Worm (Caenorhabditis elegans) whole organism, young adult: ENCODE measurements around the gene srw-71.
A peak's percentile ranks its signal among the peaks of the same experiment; 100 is the strongest.

Experiments
- B0019.2 ChIP-seq: fragments of 200-800 bp; sonication (Bioruptor generic); conservative IDR thresholded peaks from 2 replicates; pipeline ENCODE4 v1.3.6; 2022; ENCODE audit warnings: missing genetic modification reagents, missing genetic modification characterization, missing compliant biosample characterization
- C17E4.6 ChIP-seq: fragments of 200-800 bp; sonication (Bioruptor generic); IDR thresholded peaks from 2 replicates; pipeline ENCODE4 v1.3.6; 2022; ENCODE audit warnings: missing genetic modification reagents, missing genetic modification characterization, missing compliant biosample characterization
- D2030.7 ChIP-seq: fragments of 200-800 bp; sonication (Bioruptor generic); IDR thresholded peaks from 2 replicates; pipeline ENCODE4 v1.3.6; 2022; ENCODE audit warnings: missing genetic modification reagents, missing genetic modification characterization, missing compliant biosample characterization
- F10E7.11 ChIP-seq: sonication (generic microtip); optimal IDR thresholded peaks from 2 replicates; lab custom pipeline; 2017; ENCODE audit warnings: mild to moderate bottlenecking, missing genetic modification characterization, moderate library complexity, missing compliant biosample characterization
- F33H1.4 ChIP-seq: fragments of 200-800 bp; sonication (Bioruptor generic); IDR thresholded peaks from 2 replicates; pipeline ENCODE4 v1.3.6; 2022; ENCODE audit warnings: missing genetic modification reagents, missing genetic modification characterization, missing compliant biosample characterization
- F37B4.10 ChIP-seq: fragments of 200-800 bp; sonication (Bioruptor generic); IDR thresholded peaks from 2 replicates; pipeline ENCODE4 v1.3.6; 2022; ENCODE audit warnings: missing genetic modification characterization, missing compliant biosample characterization
- F39B2.1 ChIP-seq: fragments of 200-800 bp; sonication (Bioruptor generic); IDR thresholded peaks from 2 replicates; pipeline ENCODE4 v1.3.6; 2022; ENCODE audit warnings: missing genetic modification reagents, missing genetic modification characterization, missing compliant biosample characterization
- F49E8.2 ChIP-seq: sonication (generic microtip); optimal IDR thresholded peaks from 3 replicates; lab custom pipeline; 2017; ENCODE audit warnings: missing genetic modification characterization, mild to moderate bottlenecking, missing compliant biosample characterization, antibody characterized with exemption, moderate library complexity; ENCODE audit not compliant: insufficient read depth
- F52B5.7 ChIP-seq: sonication (generic microtip); optimal IDR thresholded peaks from 2 replicates; lab custom pipeline; 2016; ENCODE audit warnings: mild to moderate bottlenecking, missing genetic modification characterization, missing compliant biosample characterization
- F57A8.1 ChIP-seq: fragments of 200-800 bp; sonication (Bioruptor generic); optimal IDR thresholded peaks from 2 replicates; lab custom pipeline; 2018; ENCODE audit warnings: mild to moderate bottlenecking, missing genetic modification characterization, moderate library complexity, missing compliant biosample characterization
- K12H6.12 ChIP-seq: fragments of 200-800 bp; sonication (Bioruptor generic); optimal IDR thresholded peaks from 2 replicates; lab custom pipeline; 2018; ENCODE audit warnings: mild to moderate bottlenecking, missing genetic modification characterization, missing compliant biosample characterization
- Y53G8AR.9 ChIP-seq: fragments of 200-800 bp; sonication (Bioruptor generic); conservative IDR thresholded peaks from 2 replicates; pipeline ENCODE4 v1.3.6; 2022; ENCODE audit warnings: missing genetic modification reagents, missing genetic modification characterization, missing compliant biosample characterization
- ZK185.1 ChIP-seq: sonication (generic microtip); optimal IDR thresholded peaks from 2 replicates; lab custom pipeline; 2016; ENCODE audit warnings: mild to moderate bottlenecking, missing genetic modification characterization, missing compliant biosample characterization; ENCODE audit not compliant: poor library complexity, severe bottlenecking
- ama-1 ChIP-seq, 3 experiments: fragments of 150-350 bp in 1 of 3; sonication (generic microtip) in 2 of 3; optimal IDR thresholded peaks; 2 replicates each; lab custom pipeline; 2014 to 2018; ENCODE audit warnings: missing biosample characterization in 2 of 3, missing genetic modification characterization in 2 of 3, missing genetic modification reagents in 2 of 3
- aptf-2 ChIP-seq: fragments of 200-800 bp; sonication (Bioruptor generic); conservative IDR thresholded peaks from 2 replicates; pipeline ENCODE4 v1.3.6; 2022; ENCODE audit warnings: missing genetic modification reagents, missing genetic modification characterization, missing compliant biosample characterization
- athp-1 ChIP-seq: sonication (generic microtip); optimal IDR thresholded peaks from 2 replicates; lab custom pipeline; 2017; ENCODE audit warnings: mild to moderate bottlenecking, missing genetic modification characterization, missing compliant biosample characterization
- attf-3 ChIP-seq: fragments of 200-800 bp; sonication (Bioruptor generic); conservative IDR thresholded peaks from 2 replicates; pipeline ENCODE4 v1.3.6; 2022; ENCODE audit warnings: missing genetic modification reagents, missing genetic modification characterization, missing compliant biosample characterization
- attf-5 ChIP-seq: fragments of 200-800 bp; sonication (Bioruptor generic); optimal IDR thresholded peaks from 2 replicates; lab custom pipeline; 2018; ENCODE audit warnings: mild to moderate bottlenecking, missing genetic modification characterization, missing compliant biosample characterization
- attf-6 ChIP-seq: fragments of 200-800 bp; sonication (Bioruptor generic); IDR thresholded peaks from 2 replicates; pipeline ENCODE4 v1.3.6; 2022; ENCODE audit warnings: missing genetic modification reagents, missing genetic modification characterization, missing compliant biosample characterization
- bed-1 ChIP-seq: fragments of 200-800 bp; sonication (Bioruptor generic); IDR thresholded peaks from 2 replicates; pipeline ENCODE4 v1.3.6; 2022; ENCODE audit warnings: missing genetic modification reagents, missing genetic modification characterization, missing compliant biosample characterization
- ccch-3 ChIP-seq: fragments of 200-800 bp; sonication (Bioruptor generic); optimal IDR thresholded peaks from 2 replicates; lab custom pipeline; 2018; ENCODE audit warnings: mild to moderate bottlenecking, missing genetic modification characterization, missing compliant biosample characterization
- cebp-1 ChIP-seq, 2 experiments: fragments of 200-800 bp in 1 of 2; sonication (Bioruptor generic) in 1 of 2; sonication (generic microtip) in 1 of 2; IDR thresholded peaks in 1 of 2; optimal IDR thresholded peaks in 1 of 2; 2 replicates each; pipeline versions ENCODE4 v1.3.6 to Lab custom; 2017 to 2022; ENCODE audit warnings: missing compliant biosample characterization in 2 of 2, missing genetic modification characterization in 2 of 2, mild to moderate bottlenecking in 1 of 2, missing genetic modification reagents in 1 of 2, moderate library complexity in 1 of 2
- ceh-40 ChIP-seq: fragments of 200-800 bp; sonication (Bioruptor generic); IDR thresholded peaks from 2 replicates; pipeline ENCODE4 v1.3.6; 2022; ENCODE audit warnings: missing genetic modification characterization, missing compliant biosample characterization
- ceh-58 ChIP-seq: fragments of 200-800 bp; sonication (Bioruptor generic); IDR thresholded peaks from 2 replicates; pipeline ENCODE4 v1.3.6; 2022; ENCODE audit warnings: missing genetic modification characterization, missing compliant biosample characterization
- ceh-91 ChIP-seq: fragments of 200-800 bp; sonication (Bioruptor generic); IDR thresholded peaks from 2 replicates; pipeline ENCODE4 v1.3.6; 2022; ENCODE audit warnings: missing genetic modification reagents, missing genetic modification characterization, missing compliant biosample characterization
- chd-7 ChIP-seq: sonication (generic microtip); optimal IDR thresholded peaks from 2 replicates; lab custom pipeline; 2016; ENCODE audit warnings: mild to moderate bottlenecking, missing genetic modification characterization, moderate library complexity, missing compliant biosample characterization
- die-1 ChIP-seq: sonication (generic microtip); optimal IDR thresholded peaks from 2 replicates; lab custom pipeline; 2016; ENCODE audit warnings: missing genotype, mild to moderate bottlenecking, missing genetic modification characterization, missing compliant biosample characterization
- dpl-1 ChIP-seq: fragments of 150-350 bp; optimal IDR thresholded peaks from 2 replicates; lab custom pipeline; 2014; ENCODE audit warnings: missing biosample characterization, missing genetic modification reagents, missing genetic modification characterization
- egrh-3 ChIP-seq: fragments of 200-800 bp; sonication (Bioruptor generic); IDR thresholded peaks from 2 replicates; pipeline ENCODE4 v1.3.6; 2022; ENCODE audit warnings: missing genetic modification reagents, missing genetic modification characterization, missing compliant biosample characterization
- hmg-20 ChIP-seq: fragments of 200-800 bp; sonication (Bioruptor generic); IDR thresholded peaks from 2 replicates; pipeline ENCODE4 v1.3.6; 2022; ENCODE audit warnings: missing genetic modification reagents, missing genetic modification characterization, missing compliant biosample characterization
- hsf-1 ChIP-seq: fragments of 200-800 bp; sonication (Bioruptor generic); IDR thresholded peaks from 2 replicates; pipeline ENCODE4 v1.3.6; 2022; ENCODE audit warnings: missing genetic modification reagents, missing genetic modification characterization, missing compliant biosample characterization
- lir-1 ChIP-seq: fragments of 200-800 bp; sonication (Bioruptor generic); conservative IDR thresholded peaks from 2 replicates; pipeline ENCODE4 v1.3.6; 2022; ENCODE audit warnings: missing genetic modification reagents, missing genetic modification characterization, missing compliant biosample characterization
- lsl-1 ChIP-seq: fragments of 200-800 bp; sonication (Bioruptor generic); optimal IDR thresholded peaks from 2 replicates; lab custom pipeline; 2018; ENCODE audit warnings: mild to moderate bottlenecking, missing genetic modification characterization, moderate library complexity, missing compliant biosample characterization
- madf-10 ChIP-seq: sonication (generic microtip); optimal IDR thresholded peaks from 2 replicates; lab custom pipeline; 2016; ENCODE audit warnings: mild to moderate bottlenecking, missing genetic modification characterization, missing compliant biosample characterization
- madf-6 ChIP-seq: fragments of 200-800 bp; sonication (Bioruptor generic); IDR thresholded peaks from 2 replicates; pipeline ENCODE4 v1.3.6; 2022; ENCODE audit warnings: missing genetic modification reagents, missing genetic modification characterization, missing compliant biosample characterization
- mcd-1 ChIP-seq: fragments of 200-800 bp; sonication (Bioruptor generic); IDR thresholded peaks from 2 replicates; pipeline ENCODE4 v1.3.6; 2022; ENCODE audit warnings: missing genetic modification reagents, missing genetic modification characterization, missing compliant biosample characterization
- nfya-1 ChIP-seq: sonication (generic microtip); optimal IDR thresholded peaks from 2 replicates; lab custom pipeline; 2017; ENCODE audit warnings: antibody characterized with exemption, missing compliant biosample characterization, missing genetic modification characterization, borderline replicate concordance; ENCODE audit not compliant: insufficient read depth
- nhr-179 ChIP-seq: sonication (generic microtip); optimal IDR thresholded peaks from 2 replicates; lab custom pipeline; 2016; ENCODE audit warnings: mild to moderate bottlenecking, missing genetic modification characterization, missing compliant biosample characterization
- nhr-80 ChIP-seq: sonication (generic microtip); optimal IDR thresholded peaks from 2 replicates; lab custom pipeline; 2016; ENCODE audit warnings: missing genetic modification characterization, missing compliant biosample characterization
- nhr-90 ChIP-seq: sonication (generic microtip); optimal IDR thresholded peaks from 2 replicates; lab custom pipeline; 2016; ENCODE audit warnings: missing genotype, mild to moderate bottlenecking, missing genetic modification characterization, missing compliant biosample characterization
- rcor-1 ChIP-seq: fragments of 200-800 bp; sonication (Bioruptor generic); IDR thresholded peaks from 2 replicates; pipeline ENCODE4 v1.3.6; 2022; ENCODE audit warnings: missing genetic modification reagents, missing genetic modification characterization, missing compliant biosample characterization
- sdz-38 ChIP-seq: sonication (generic microtip); optimal IDR thresholded peaks from 2 replicates; lab custom pipeline; 2016; ENCODE audit warnings: missing genotype, missing genetic modification characterization, missing compliant biosample characterization
- snpc-3.4 ChIP-seq: sonication (generic microtip); optimal IDR thresholded peaks from 2 replicates; lab custom pipeline; 2017; ENCODE audit warnings: missing genetic modification characterization, mild to moderate bottlenecking, missing compliant biosample characterization, antibody characterized with exemption, moderate library complexity, missing genotype, missing genetic modification reagents
- snpc-4 ChIP-seq, 5 experiments: fragments of 150-350 bp in 1 of 5; sonication (generic microtip) in 4 of 5; optimal IDR thresholded peaks; 2 replicates each; lab custom pipeline; 2014 to 2018; ENCODE audit warnings: missing genetic modification characterization in 5 of 5, missing biosample characterization in 3 of 5, antibody characterized with exemption in 2 of 5, mild to moderate bottlenecking in 2 of 5, missing compliant biosample characterization in 2 of 5, missing genotype in 2 of 5, moderate library complexity in 2 of 5, missing genetic modification reagents in 1 of 5
- tbp1 ChIP-seq: fragments of 200-800 bp; sonication (Bioruptor generic); optimal IDR thresholded peaks from 2 replicates; lab custom pipeline; 2018; ENCODE audit warnings: mild to moderate bottlenecking, missing genetic modification characterization, missing compliant biosample characterization
- ztf-25 ChIP-seq: fragments of 200-800 bp; sonication (Bioruptor generic); IDR thresholded peaks from 2 replicates; pipeline ENCODE4 v1.3.6; 2022; ENCODE audit warnings: missing genetic modification reagents, missing genetic modification characterization, missing compliant biosample characterization
- ztf-6 ChIP-seq: fragments of 200-800 bp; sonication (Bioruptor generic); IDR thresholded peaks from 2 replicates; pipeline ENCODE4 v1.3.6; 2022; ENCODE audit warnings: missing genetic modification reagents, missing genetic modification characterization, missing compliant biosample characterization

The srw-71 gene

ce11 chrV:7434805-7435363, 4.0 kb upstream of the srw-71 start (continued):
- TF ChIP-seq F10E7.11 (tag; lab: Kevin White, UChicago) (no peak), F52B5.7 (tag; lab: Kevin White, UChicago) (no peak), C17E4.6 (GFP tag; lab: Robert Waterston, UW) (no peak), F57A8.1 (no peak), ztf-25 (no peak), madf-6 (GFP tag; lab: Robert Waterston, UW) (no peak), F49E8.2 (no peak), lsl-1 (GFP tag; lab: Kevin White, UChicago) (no peak), egrh-3 (GFP tag; lab: Robert Waterston, UW) (no peak), ztf-6 (no peak), nhr-80 (tag; lab: Kevin White, UChicago) (peak; percentile 45), rcor-1 (GFP tag; lab: Robert Waterston, UW) (no peak), ccch-3 (GFP tag; lab: Kevin White, UChicago) (no peak), attf-6 (GFP tag; lab: Robert Waterston, UW) (no peak), lir-1 (GFP tag; lab: Robert Waterston, UW) (no peak), ceh-91 (no peak), ama-1 (optimal IDR thresholded peaks at IDR 0.05; lab: Kevin White, UChicago) (peak; percentile 67), ama-1 (GFP tag; optimal IDR thresholded peaks at IDR 0.05; lab: Kevin White, UChicago) (no peak), ceh-58 (GFP tag; lab: Robert Waterston, UW) (no peak), aptf-2 (GFP tag; lab: Robert Waterston, UW) (no peak), nhr-90 (tag; lab: Kevin White, UChicago) (no peak), F37B4.10 (GFP tag; lab: Robert Waterston, UW) (no peak), snpc-3.4 (no peak), K12H6.12 (tag; lab: Kevin White, UChicago) (peak; percentile 50), dpl-1 (GFP tag; lab: Kevin White, UChicago) (no peak), ceh-40 (GFP tag; lab: Robert Waterston, UW) (no peak), B0019.2 (GFP tag; lab: Robert Waterston, UW) (no peak), nhr-179 (no peak), bed-1 (no peak), tbp1 (GFP tag; lab: Kevin White, UChicago) (peak; percentile 46), madf-10 (peak; percentile 24), snpc-4 (GFP tag; optimal IDR thresholded peaks at IDR 0.05; lab: Kevin White, UChicago) (no peak), snpc-4 (tag; optimal IDR thresholded peaks at IDR 0.05; lab: Kevin White, UChicago) (no peak), Y53G8AR.9 (peak; percentile 36; the same call in 1 of the 2 replicates), mcd-1 (0 out of 2 replicates have a peak, but pooled peaks have one; percentile 6), attf-5 (GFP tag; lab: Kevin White, UChicago) (peak; percentile 32), chd-7 (tag; lab: Kevin White, UChicago) (peak; percentile 25), F39B2.1 (GFP tag; lab: Robert Waterston, UW) (no peak), hmg-20 (GFP tag; lab: Robert Waterston, UW) (no peak), attf-3 (no peak), nfya-1 (no peak), athp-1 (no peak), ZK185.1 (tag; lab: Kevin White, UChicago) (peak; percentile 9), F33H1.4 (GFP tag; lab: Robert Waterston, UW) (no peak), hsf-1 (GFP tag; lab: Robert Waterston, UW) (no peak), sdz-38 (no peak), die-1 (no peak), D2030.7 (GFP tag; lab: Robert Waterston, UW) (no peak), cebp-1 (GFP tag; IDR thresholded peaks at IDR 0.05; lab: Robert Waterston, UW) (no peak), cebp-1 (tag; optimal IDR thresholded peaks at IDR 0.05; lab: Kevin White, UChicago) (peak; percentile 52)
